Worm (Caenorhabditis elegans): ENCODE measurements around the gene srh-41.

Gene srh-41

DNA sequence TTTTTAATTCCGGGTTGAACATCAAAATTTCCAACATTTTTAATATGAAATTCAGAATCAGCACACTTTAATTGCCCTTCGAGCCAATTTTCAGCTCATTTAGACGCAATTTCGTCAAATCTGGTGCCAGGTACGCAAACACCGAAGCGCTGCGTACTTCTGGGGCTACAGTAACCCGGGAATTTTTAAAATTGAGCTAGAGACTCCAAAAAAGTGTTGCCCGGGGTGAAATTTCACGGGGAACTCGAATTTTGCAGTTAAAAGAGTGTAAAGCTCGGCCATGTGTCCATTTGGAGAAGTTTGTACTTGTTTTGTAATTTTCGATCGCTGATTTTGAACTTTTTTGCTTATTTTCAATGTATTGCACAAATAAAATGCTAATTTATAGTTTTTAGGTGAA is 44.9 kb downstream of the srh-41 start:
- TF ChIP-seq lin-35 (GFP tag; optimal IDR thresholded peaks at IDR 0.05): no peak
- TF ChIP-seq nhr-47 (tag; optimal IDR thresholded peaks at IDR 0.05): no peak
- no peak for TF ChIP-seq tlp-1 (tag; optimal IDR thresholded peaks at IDR 0.05)
- TF ChIP-seq pqm-1 (tag; optimal IDR thresholded peaks at IDR 0.05): no peak
- TF ChIP-seq elt-2 (tag; optimal IDR thresholded peaks at IDR 0.05): no peak
- TF ChIP-seq jun-1 (tag; optimal IDR thresholded peaks at IDR 0.05): no peak
- no peak for TF ChIP-seq isw-1 (GFP tag; IDR thresholded peaks at IDR 0.05)

DNA sequence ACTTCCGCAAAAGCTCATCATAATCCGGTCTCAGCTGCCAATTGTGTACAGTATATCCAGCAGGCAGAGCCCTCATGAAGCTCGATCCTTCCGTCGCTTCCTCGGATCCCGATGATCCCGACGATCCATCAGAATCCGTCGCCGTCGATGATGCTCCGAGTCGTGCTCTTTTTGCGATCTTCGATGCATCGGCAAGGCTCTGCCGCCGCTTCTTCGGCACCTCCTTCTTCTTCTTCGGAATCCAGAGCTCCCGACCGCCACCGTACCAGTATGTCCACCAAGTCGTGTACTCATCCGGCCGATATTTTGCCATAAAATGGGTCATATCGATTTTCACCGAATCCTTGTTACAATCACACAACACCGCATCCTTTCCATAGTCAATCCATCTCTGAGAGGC is 47.3 kb downstream of the srh-41 start:
- TF ChIP-seq mep-1 (tag; optimal IDR thresholded peaks at IDR 0.05) (no peak), pax-3 (tag; optimal IDR thresholded peaks at IDR 0.05) (no peak), efl-1 (optimal IDR thresholded peaks at IDR 0.05) (no peak), efl-1 (GFP tag; optimal IDR thresholded peaks at IDR 0.05 in 1 of 2) (peak in 1 of 2 experiments; percentile 38)

DNA sequence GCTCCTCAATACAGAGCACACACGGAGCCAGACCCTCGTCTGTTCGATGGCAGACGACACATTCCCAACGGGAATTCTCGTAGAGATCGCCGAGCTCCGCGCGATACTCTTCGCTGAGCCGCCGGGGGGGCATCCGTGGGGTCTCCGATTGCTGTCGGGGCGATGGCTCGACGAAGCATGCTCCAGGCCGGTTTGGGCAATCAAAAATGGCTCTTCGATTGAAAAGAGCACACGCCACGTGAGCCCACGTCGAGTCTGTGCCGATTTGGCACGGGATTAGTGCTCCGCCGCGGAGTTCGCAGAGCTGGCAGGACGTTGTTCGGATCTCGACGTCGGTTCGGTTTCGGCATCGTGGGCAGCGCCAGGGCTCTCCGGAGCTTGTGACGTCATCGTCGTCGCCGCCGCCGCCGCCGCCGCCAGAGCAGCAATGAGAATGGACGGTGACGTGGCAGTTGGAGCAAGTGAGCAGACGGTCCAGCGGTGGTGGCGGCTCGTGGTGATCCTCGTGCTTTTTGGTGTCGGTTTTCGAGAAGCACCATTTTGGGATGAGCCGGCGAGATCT is 49.9 kb downstream of the srh-41 start:
- no peak for TF ChIP-seq efl-1 (optimal IDR thresholded peaks at IDR 0.05)
- TF ChIP-seq efl-1 (GFP tag; optimal IDR thresholded peaks at IDR 0.05 in 1 of 2): peak in 1 of 2 experiments; percentile 65
- peak; percentile 16 for TF ChIP-seq ceh-8 (GFP tag; optimal IDR thresholded peaks at IDR 0.05)
- no peak for TF ChIP-seq mef-2 (tag; optimal IDR thresholded peaks at IDR 0.05)
- TF ChIP-seq alr-1 (tag; optimal IDR thresholded peaks at IDR 0.05; ENCODE audit: borderline replicate concordance): no peak
- no peak for TF ChIP-seq ztf-4 (tag; optimal IDR thresholded peaks at IDR 0.05)

DNA sequence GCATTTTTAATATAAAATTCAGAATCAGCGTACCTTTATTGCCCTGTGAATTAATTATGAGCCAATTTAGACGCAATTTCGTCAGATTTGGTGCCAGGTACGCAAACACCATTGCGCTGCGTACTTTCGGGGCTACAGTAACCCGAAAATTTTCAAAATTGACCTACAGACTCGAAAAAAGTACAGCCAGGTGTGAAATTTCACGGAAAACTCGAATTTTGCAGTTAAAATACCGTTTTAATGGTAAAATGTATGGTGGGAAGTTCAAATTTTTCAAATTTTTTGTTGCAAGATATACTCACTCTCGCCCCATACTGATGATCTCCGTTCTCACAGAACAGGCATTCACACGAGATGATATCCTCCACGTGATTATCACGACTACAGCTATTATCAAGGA is 50.6 kb downstream of the srh-41 start:
- no peak for TF ChIP-seq efl-1 (optimal IDR thresholded peaks at IDR 0.05)
- peak in 1 of 2 experiments; percentile 93 for TF ChIP-seq efl-1 (GFP tag; optimal IDR thresholded peaks at IDR 0.05 in 1 of 2)
- TF ChIP-seq dsc-1 (tag; optimal IDR thresholded peaks at IDR 0.05): no peak

Data from whole organism, L1 larva.